Fruit fly (Drosophila melanogaster): Measurements from ENCODE around the gene CG13062.

Gene CG13062

DNA sequence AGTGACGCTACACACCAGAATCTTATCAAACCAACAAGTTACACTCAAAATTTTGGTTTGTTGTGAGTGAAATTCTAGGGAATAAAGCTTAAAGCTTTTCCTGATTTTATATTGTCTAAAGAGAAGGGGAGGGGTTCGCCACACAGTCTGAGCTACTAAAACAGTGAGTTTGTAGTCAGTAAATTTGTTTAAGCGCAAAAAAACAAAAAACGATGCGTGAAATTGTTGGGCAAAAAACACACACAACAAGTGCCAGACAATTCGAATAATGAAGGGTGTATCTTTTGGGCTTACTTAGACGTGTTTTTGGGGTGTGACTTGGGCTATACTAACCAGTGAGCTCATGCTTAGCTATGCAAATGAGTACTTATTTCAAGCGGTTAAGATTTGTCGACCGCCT lies 45.7 kb downstream of the CG13062 start:
- TF ChIP-seq Hr96 (GFP tag; optimal IDR thresholded peaks at IDR 0.05) (no peak), kay (GFP tag; ENCODE audit: borderline replicate concordance) (peak; percentile 92), CG12768 (GFP tag; optimal IDR thresholded peaks at IDR 0.05) (peak; percentile 39)

DNA sequence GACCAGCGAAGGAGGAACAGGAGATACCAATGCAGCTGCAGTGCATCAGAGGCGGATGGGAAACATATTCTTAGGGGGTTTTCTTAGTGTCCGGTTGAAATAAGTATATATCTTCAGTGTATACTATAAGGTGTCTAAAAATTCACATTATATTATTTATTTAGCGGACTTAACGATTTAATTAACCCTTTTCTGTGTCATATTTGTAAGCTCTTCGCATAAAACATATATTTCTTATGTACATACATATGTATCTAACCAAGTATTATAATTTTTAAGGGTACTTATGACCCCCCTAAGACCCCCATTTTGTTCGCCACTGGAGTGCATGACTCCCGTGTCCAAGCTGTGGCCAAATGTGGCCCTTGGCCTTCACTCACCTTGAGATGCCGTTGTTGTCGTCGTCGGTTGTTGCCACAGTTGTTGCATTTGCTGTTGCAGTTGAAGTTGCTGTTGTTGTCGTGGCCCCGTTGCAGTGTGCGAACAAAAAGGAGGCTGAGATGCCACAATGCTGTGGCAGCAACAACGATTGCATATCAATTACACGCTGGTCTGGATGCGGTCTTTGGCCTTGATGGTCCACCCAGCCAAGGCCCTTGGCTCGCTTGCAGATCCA lies 47.2 kb downstream of the CG13062 start:
- no peak for TF ChIP-seq CG5204 (GFP tag; optimal IDR thresholded peaks at IDR 0.05)
- no peak for TF ChIP-seq CG12768 (GFP tag; optimal IDR thresholded peaks at IDR 0.05)
- no peak for TF ChIP-seq bab1 (GFP tag; optimal IDR thresholded peaks at IDR 0.05)
- TF ChIP-seq Hr96 (GFP tag; optimal IDR thresholded peaks at IDR 0.05), result no peak
- TF ChIP-seq CG33017 (tag; optimal IDR thresholded peaks at IDR 0.05), result no peak
- TF ChIP-seq CG11617 (GFP tag; optimal IDR thresholded peaks at IDR 0.05), result no peak
- TF ChIP-seq cic (GFP tag; optimal IDR thresholded peaks at IDR 0.05), result no peak
- no peak for TF ChIP-seq Crg-1 (GFP tag; optimal IDR thresholded peaks at IDR 0.05)

DNA sequence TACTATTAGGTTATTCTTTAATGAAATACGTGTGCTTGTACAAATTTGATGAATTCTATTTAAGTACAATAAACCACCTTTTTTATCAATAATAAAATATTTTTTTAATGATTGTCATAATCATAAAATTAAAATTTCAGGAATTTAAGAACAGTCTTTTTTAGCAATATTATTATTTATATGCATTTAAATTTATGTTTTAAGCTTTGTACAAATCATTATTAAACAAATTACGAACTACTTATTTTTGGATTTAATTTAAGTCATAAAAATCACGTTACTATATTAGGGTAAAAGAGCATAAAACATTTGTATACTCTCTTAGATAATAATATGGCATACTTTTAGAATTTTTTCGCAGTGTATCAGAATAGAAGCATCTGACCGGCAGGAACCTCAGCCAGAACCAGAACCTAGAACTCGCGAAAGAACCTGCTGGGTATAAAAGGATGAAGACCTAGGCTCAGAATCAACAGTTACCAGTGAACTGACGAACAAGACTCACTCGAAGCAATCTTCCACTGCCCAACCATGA lies 48.1 kb downstream of the CG13062 start, which contains the start of gene Cpr72Ea:
Gene Cpr72Ea, plus strand, starts transcription at position 485 of the 535 bp plus-strand sequence.
- TF ChIP-seq CG1620 (GFP tag; optimal IDR thresholded peaks at IDR 0.05), result no peak

DNA sequence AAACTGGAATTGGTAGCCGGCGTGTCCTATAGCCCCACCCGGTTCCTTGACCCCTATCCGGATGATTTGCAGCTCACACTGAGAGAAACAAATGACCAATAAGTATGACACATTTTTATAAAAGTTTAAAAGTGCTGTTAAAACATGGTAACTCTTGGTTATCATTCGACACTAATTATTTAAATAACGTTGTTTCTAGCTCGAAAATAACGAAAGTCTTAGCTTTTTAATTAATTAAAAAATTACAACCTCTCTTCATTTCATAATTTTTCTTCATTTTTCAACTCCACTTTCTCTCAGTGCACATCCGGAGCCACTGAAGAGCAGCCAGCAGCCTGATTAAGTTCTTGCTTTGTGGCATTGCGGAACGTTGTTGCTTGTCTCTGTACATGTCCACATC lies 50.1 kb downstream of the CG13062 start:
- TF ChIP-seq Mnt (GFP tag; optimal IDR thresholded peaks at IDR 0.05), result no peak
- no peak for TF ChIP-seq CG1620 (GFP tag; optimal IDR thresholded peaks at IDR 0.05)
- TF ChIP-seq pad (GFP tag; optimal IDR thresholded peaks at IDR 0.05), result no peak
- no peak for TF ChIP-seq CG5204 (GFP tag; optimal IDR thresholded peaks at IDR 0.05)
- no peak for TF ChIP-seq CG7101 (tag; optimal IDR thresholded peaks at IDR 0.05)
- no peak for TF ChIP-seq bab1 (GFP tag; optimal IDR thresholded peaks at IDR 0.05)
- TF ChIP-seq CG33017 (tag; optimal IDR thresholded peaks at IDR 0.05), result no peak
- TF ChIP-seq cnc (optimal IDR thresholded peaks at IDR 0.05), result no peak
- no peak for TF ChIP-seq CG7045 (GFP tag; optimal IDR thresholded peaks at IDR 0.05)
- no peak for TF ChIP-seq kay (GFP tag; ENCODE audit: borderline replicate concordance)
- no peak for TF ChIP-seq Crg-1 (GFP tag; optimal IDR thresholded peaks at IDR 0.05)
- TF ChIP-seq ovo (GFP tag; optimal IDR thresholded peaks at IDR 0.05), result no peak
- no peak for TF ChIP-seq cic (GFP tag; optimal IDR thresholded peaks at IDR 0.05)
- no peak for TF ChIP-seq Clk (GFP tag; optimal IDR thresholded peaks at IDR 0.05)
- no peak for TF ChIP-seq tj (GFP tag; optimal IDR thresholded peaks at IDR 0.05)
- no peak for TF ChIP-seq Hr96 (GFP tag; optimal IDR thresholded peaks at IDR 0.05)
- no peak for TF ChIP-seq CG11617 (GFP tag; optimal IDR thresholded peaks at IDR 0.05)
- no peak for TF ChIP-seq CG14711 (tag; optimal IDR thresholded peaks at IDR 0.05)

DNA sequence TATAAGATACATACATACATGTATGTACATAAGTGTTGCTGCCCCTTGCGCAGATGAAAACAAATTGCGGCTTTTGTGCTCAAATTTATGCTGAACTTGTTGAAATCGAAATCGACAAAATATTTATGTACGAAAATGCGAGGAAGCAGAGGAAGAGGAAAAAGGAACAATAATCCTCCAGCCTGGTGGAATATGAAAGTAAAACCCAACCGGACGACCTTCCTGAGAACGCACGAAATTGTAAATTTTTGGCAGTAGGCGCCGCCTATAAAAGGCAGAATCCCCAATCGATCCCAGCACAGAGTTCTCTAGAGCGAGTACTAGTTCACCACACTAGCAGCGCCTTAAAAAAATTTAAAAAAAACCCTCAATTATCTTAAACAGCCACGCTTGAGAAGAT lies 50.5 kb downstream of the CG13062 start, which contains the start of gene Cpr72Eb:
Gene Cpr72Eb, plus strand, starts transcription at position 301 of the 400 bp plus-strand sequence.
- TF ChIP-seq Mnt (GFP tag; optimal IDR thresholded peaks at IDR 0.05) (no peak), ovo (GFP tag; optimal IDR thresholded peaks at IDR 0.05) (no peak), CG33017 (tag; optimal IDR thresholded peaks at IDR 0.05) (no peak), toe (GFP tag; optimal IDR thresholded peaks at IDR 0.05) (no peak), cnc (optimal IDR thresholded peaks at IDR 0.05) (no peak), cic (GFP tag; optimal IDR thresholded peaks at IDR 0.05) (no peak), CG11617 (GFP tag; optimal IDR thresholded peaks at IDR 0.05) (no peak), CG7045 (GFP tag; optimal IDR thresholded peaks at IDR 0.05) (no peak), Crg-1 (GFP tag; optimal IDR thresholded peaks at IDR 0.05) (no peak), CG7101 (tag; optimal IDR thresholded peaks at IDR 0.05) (no peak), CG12768 (GFP tag; optimal IDR thresholded peaks at IDR 0.05) (no peak), CG5204 (GFP tag; optimal IDR thresholded peaks at IDR 0.05) (no peak), pad (GFP tag; optimal IDR thresholded peaks at IDR 0.05) (no peak), tj (GFP tag; optimal IDR thresholded peaks at IDR 0.05) (no peak), Hr96 (GFP tag; optimal IDR thresholded peaks at IDR 0.05) (no peak), CG1620 (GFP tag; optimal IDR thresholded peaks at IDR 0.05) (no peak), CG14711 (tag; optimal IDR thresholded peaks at IDR 0.05) (no peak), kay (GFP tag; ENCODE audit: borderline replicate concordance) (no peak), Clk (GFP tag; optimal IDR thresholded peaks at IDR 0.05) (no peak)

Data from whole organism, adult.